Fruit fly (Drosophila melanogaster) whole organism, embryonic: ENCODE measurements around the gene CG13996.
A peak's percentile ranks its signal among the peaks of the same experiment; 100 is the strongest.

Experiments used
- Asciz ChIP-seq: fragments of 200-800 bp; sonication (Bioruptor generic); optimal IDR thresholded peaks from 2 replicates; lab custom pipeline; 2017; ENCODE audit warnings: missing biosample characterization, mild to moderate bottlenecking, missing genetic modification characterization, missing genetic modification reagents
- B-H2 ChIP-seq: fragments of 200-800 bp; sonication (Bioruptor generic); optimal IDR thresholded peaks from 2 replicates; lab custom pipeline; 2018; ENCODE audit warnings: missing biosample characterization, mild to moderate bottlenecking, missing genetic modification characterization
- BEAF-32 ChIP-seq: fragments of 200-800 bp; sonication (Bioruptor generic); optimal IDR thresholded peaks from 3 replicates; lab custom pipeline; 2017; ENCODE audit warnings: missing biosample characterization, missing genetic modification characterization, mild to moderate bottlenecking, moderate library complexity, missing genetic modification reagents
- Bdp1 ChIP-seq: fragments of 200-800 bp; sonication (Bioruptor generic); optimal IDR thresholded peaks from 3 replicates; lab custom pipeline; 2016; ENCODE audit warnings: missing biosample characterization, missing genetic modification characterization
- CG12104 ChIP-seq: fragments of 200-800 bp; sonication (Bioruptor generic); optimal IDR thresholded peaks from 3 replicates; lab custom pipeline; 2016; ENCODE audit warnings: missing biosample characterization, missing genetic modification characterization
- CG12155 ChIP-seq: fragments of 200-800 bp; sonication (Bioruptor generic); optimal IDR thresholded peaks from 3 replicates; lab custom pipeline; 2016; ENCODE audit warnings: missing biosample characterization, missing genetic modification characterization
- CG15011 ChIP-seq: fragments of 200-800 bp; sonication (Bioruptor generic); optimal IDR thresholded peaks from 3 replicates; lab custom pipeline; 2018; ENCODE audit warnings: missing biosample characterization, mild to moderate bottlenecking, missing genetic modification characterization
- CG15514 ChIP-seq: fragments of 200-800 bp; sonication (Bioruptor generic); optimal IDR thresholded peaks from 3 replicates; lab custom pipeline; 2017; ENCODE audit warnings: missing biosample characterization, missing genetic modification characterization, mild to moderate bottlenecking, moderate library complexity, missing genetic modification reagents
- CG1603 ChIP-seq: fragments of 200-800 bp; sonication (Bioruptor generic); optimal IDR thresholded peaks from 2 replicates; lab custom pipeline; 2019; ENCODE audit warnings: missing biosample characterization, mild to moderate bottlenecking, missing genetic modification characterization, moderate library complexity
- CG17568 ChIP-seq: fragments of 200-800 bp; sonication (Bioruptor generic); optimal IDR thresholded peaks from 2 replicates; lab custom pipeline; 2018; ENCODE audit warnings: missing biosample characterization, mild to moderate bottlenecking, missing genetic modification characterization, moderate library complexity
- CG18476 ChIP-seq: fragments of 200-800 bp; sonication (Bioruptor generic); optimal IDR thresholded peaks from 2 replicates; lab custom pipeline; 2016; ENCODE audit warnings: missing biosample characterization, mild to moderate bottlenecking, missing genetic modification characterization
- CG18764 ChIP-seq: fragments of 200-800 bp; sonication (Bioruptor generic); optimal IDR thresholded peaks from 3 replicates; lab custom pipeline; 2016; ENCODE audit warnings: missing biosample characterization, missing genetic modification characterization
- CG2120 ChIP-seq: fragments of 200-800 bp; sonication (Bioruptor generic); optimal IDR thresholded peaks from 3 replicates; lab custom pipeline; 2016; ENCODE audit warnings: missing biosample characterization, missing genetic modification characterization
- CG2199 ChIP-seq: fragments of 200-800 bp; sonication (Bioruptor generic); IDR thresholded peaks from 3 replicates; pipeline ENCODE4 v1.3.6; 2022; ENCODE audit warnings: missing biosample characterization, missing genetic modification characterization
- CG30020 ChIP-seq: fragments of 200-800 bp; optimal IDR thresholded peaks from 2 replicates; lab custom pipeline; 2019; ENCODE audit warnings: missing biosample characterization, mild to moderate bottlenecking, missing genetic modification characterization, moderate library complexity
- CG30403 ChIP-seq: fragments of 200-800 bp; sonication (Bioruptor generic); optimal IDR thresholded peaks from 3 replicates; lab custom pipeline; 2016; ENCODE audit warnings: missing biosample characterization, missing genetic modification characterization
- CG33557 ChIP-seq: fragments of 200-800 bp; sonication (Bioruptor generic); optimal IDR thresholded peaks from 2 replicates; lab custom pipeline; 2019; ENCODE audit warnings: missing biosample characterization, mild to moderate bottlenecking, missing genetic modification characterization, moderate library complexity
- CG43689 ChIP-seq: fragments of 200-800 bp; sonication (Bioruptor generic); IDR thresholded peaks from 2 replicates; pipeline ENCODE4 v1.3.6; 2022; ENCODE audit warnings: missing biosample characterization, missing genetic modification characterization
- CG5180 ChIP-seq: fragments of 200-800 bp; sonication (Bioruptor generic); optimal IDR thresholded peaks from 3 replicates; lab custom pipeline; 2017; ENCODE audit warnings: missing biosample characterization, missing genetic modification characterization, mild to moderate bottlenecking, moderate library complexity, missing genetic modification reagents
- CG6765 ChIP-seq: fragments of 200-800 bp; sonication (Bioruptor generic); optimal IDR thresholded peaks from 3 replicates; lab custom pipeline; 2017; ENCODE audit warnings: missing biosample characterization, mild to moderate bottlenecking, missing genetic modification characterization
- CG8290 ChIP-seq, 3 experiments: fragments of 200-800 bp; sonication (Bioruptor generic); optimal IDR thresholded peaks; 2 replicates each; lab custom pipeline; 2016 to 2019; ENCODE audit warnings: missing biosample characterization in 3 of 3, missing genetic modification characterization in 3 of 3, mild to moderate bottlenecking in 2 of 3, moderate library complexity in 1 of 3
- Dip2 ChIP-seq: fragments of 200-800 bp; sonication (Bioruptor generic); IDR thresholded peaks from 2 replicates; pipeline ENCODE4 v1.3.6; 2022; ENCODE audit warnings: missing biosample characterization, missing genetic modification characterization
- Fer3 ChIP-seq: fragments of 200-800 bp; sonication (Bioruptor generic); optimal IDR thresholded peaks from 2 replicates; lab custom pipeline; 2018; ENCODE audit warnings: missing biosample characterization, mild to moderate bottlenecking, missing genetic modification characterization, moderate library complexity
- HLHmδ ChIP-seq: fragments of 200-800 bp; sonication (Bioruptor generic); optimal IDR thresholded peaks from 2 replicates; lab custom pipeline; 2018; ENCODE audit warnings: missing biosample characterization, mild to moderate bottlenecking, missing genetic modification characterization, moderate library complexity
- Hand ChIP-seq: fragments of 200-800 bp; sonication (Bioruptor generic); optimal IDR thresholded peaks from 2 replicates; lab custom pipeline; 2017; ENCODE audit warnings: mild to moderate bottlenecking, missing biosample characterization, missing genetic modification reagents, missing genetic modification characterization
- Hr3 ChIP-seq: fragments of 200-800 bp; sonication (Bioruptor generic); optimal IDR thresholded peaks from 3 replicates; lab custom pipeline; 2016; ENCODE audit warnings: missing biosample characterization, missing genetic modification characterization
- Myb ChIP-seq: fragments of 200-800 bp; sonication (Bioruptor generic); optimal IDR thresholded peaks from 2 replicates; lab custom pipeline; 2016; ENCODE audit warnings: missing biosample characterization, missing genetic modification characterization
- NC2β ChIP-seq: fragments of 200-800 bp; sonication (Bioruptor generic); optimal IDR thresholded peaks from 2 replicates; lab custom pipeline; 2016; ENCODE audit warnings: missing biosample characterization, missing genetic modification characterization
- Nf-YC ChIP-seq: fragments of 200-800 bp; optimal IDR thresholded peaks from 3 replicates; lab custom pipeline; 2019; ENCODE audit warnings: missing biosample characterization, mild to moderate bottlenecking, missing genetic modification characterization, moderate library complexity
- NfI ChIP-seq: fragments of 200-800 bp; sonication (Bioruptor generic); optimal IDR thresholded peaks from 3 replicates; lab custom pipeline; 2018; ENCODE audit warnings: missing biosample characterization, mild to moderate bottlenecking, missing genetic modification characterization, moderate library complexity
- Rfx ChIP-seq: fragments of 200-800 bp; sonication (Bioruptor generic); IDR thresholded peaks from 2 replicates; pipeline ENCODE4 v1.3.6; 2022; ENCODE audit warnings: missing biosample characterization, missing genetic modification characterization
- Scr ChIP-seq: fragments of 200-800 bp; sonication (Bioruptor generic); IDR thresholded peaks from 2 replicates; pipeline ENCODE4 v1.3.6; 2022; ENCODE audit warnings: missing biosample characterization, missing genetic modification characterization; ENCODE audit not compliant: partially characterized antibody
- Spps ChIP-seq: fragments of 200-800 bp; sonication (Bioruptor generic); optimal IDR thresholded peaks from 2 replicates; lab custom pipeline; 2018; ENCODE audit warnings: missing biosample characterization, mild to moderate bottlenecking, missing genetic modification characterization
- Trl ChIP-seq, 3 experiments: fragments of >200 bp in 2 of 3; fragments of 200-800 bp in 1 of 3; sonication (Bioruptor generic) in 1 of 3; optimal IDR thresholded peaks; 2 replicates in 1 of 3; 3 replicates in 2 of 3; lab custom pipeline; 2016 to 2017; ENCODE audit warnings: missing biosample characterization in 1 of 3, missing genetic modification characterization in 1 of 3
- abd-A ChIP-seq: fragments of 200-800 bp; sonication (Bioruptor generic); optimal IDR thresholded peaks from 3 replicates; lab custom pipeline; 2019; ENCODE audit warnings: missing biosample characterization, mild to moderate bottlenecking, missing genetic modification characterization, moderate library complexity
- ac ChIP-seq: fragments of 200-800 bp; sonication (Bioruptor generic); optimal IDR thresholded peaks from 3 replicates; lab custom pipeline; 2017; ENCODE audit warnings: missing biosample characterization, mild to moderate bottlenecking, missing genetic modification characterization
- az2 ChIP-seq: fragments of 200-800 bp; sonication (Bioruptor generic); optimal IDR thresholded peaks from 3 replicates; lab custom pipeline; 2016; ENCODE audit warnings: missing biosample characterization, missing genetic modification characterization
- bigmax ChIP-seq: fragments of 200-800 bp; sonication (Bioruptor generic); optimal IDR thresholded peaks from 2 replicates; lab custom pipeline; 2018; ENCODE audit warnings: missing biosample characterization, mild to moderate bottlenecking, missing genetic modification characterization
- caup ChIP-seq: fragments of 200-800 bp; sonication (Bioruptor generic); optimal IDR thresholded peaks from 3 replicates; lab custom pipeline; 2017; ENCODE audit warnings: missing biosample characterization, mild to moderate bottlenecking, missing genetic modification characterization, moderate library complexity; ENCODE audit not compliant: severe bottlenecking
- fd96Cb ChIP-seq: fragments of 200-800 bp; sonication (Bioruptor generic); optimal IDR thresholded peaks from 2 replicates; lab custom pipeline; 2018; ENCODE audit warnings: missing biosample characterization, mild to moderate bottlenecking, missing genetic modification characterization, moderate library complexity
- h ChIP-seq: fragments of >200 bp; optimal IDR thresholded peaks from 2 replicates; lab custom pipeline; 2017
- pzg ChIP-seq: fragments of 200-800 bp; sonication (Bioruptor generic); optimal IDR thresholded peaks from 3 replicates; lab custom pipeline; 2018; ENCODE audit warnings: missing biosample characterization, mild to moderate bottlenecking, missing genetic modification characterization, moderate library complexity
- sc ChIP-seq, 3 experiments: fragments of >200 bp in 2 of 3; fragments of 200-800 bp in 1 of 3; sonication (Bioruptor generic) in 1 of 3; optimal IDR thresholded peaks; 2 replicates in 2 of 3; 3 replicates in 1 of 3; lab custom pipeline; 2017; ENCODE audit warnings: mild to moderate bottlenecking in 1 of 3, missing biosample characterization in 1 of 3, missing genetic modification characterization in 1 of 3, missing genetic modification reagents in 1 of 3
- scrt ChIP-seq: fragments of 200-800 bp; sonication (Bioruptor generic); optimal IDR thresholded peaks from 2 replicates; lab custom pipeline; 2018; ENCODE audit warnings: missing biosample characterization, mild to moderate bottlenecking, missing genetic modification characterization, moderate library complexity
- sima ChIP-seq: fragments of 200-800 bp; sonication (Bioruptor generic); optimal IDR thresholded peaks from 2 replicates; lab custom pipeline; 2016; ENCODE audit warnings: missing biosample characterization, missing genetic modification characterization
- unpg ChIP-seq: fragments of 200-800 bp; sonication (Bioruptor generic); optimal IDR thresholded peaks from 3 replicates; lab custom pipeline; 2018; ENCODE audit warnings: missing biosample characterization, mild to moderate bottlenecking, missing genetic modification characterization, moderate library complexity

Gene CG13996

DNA sequence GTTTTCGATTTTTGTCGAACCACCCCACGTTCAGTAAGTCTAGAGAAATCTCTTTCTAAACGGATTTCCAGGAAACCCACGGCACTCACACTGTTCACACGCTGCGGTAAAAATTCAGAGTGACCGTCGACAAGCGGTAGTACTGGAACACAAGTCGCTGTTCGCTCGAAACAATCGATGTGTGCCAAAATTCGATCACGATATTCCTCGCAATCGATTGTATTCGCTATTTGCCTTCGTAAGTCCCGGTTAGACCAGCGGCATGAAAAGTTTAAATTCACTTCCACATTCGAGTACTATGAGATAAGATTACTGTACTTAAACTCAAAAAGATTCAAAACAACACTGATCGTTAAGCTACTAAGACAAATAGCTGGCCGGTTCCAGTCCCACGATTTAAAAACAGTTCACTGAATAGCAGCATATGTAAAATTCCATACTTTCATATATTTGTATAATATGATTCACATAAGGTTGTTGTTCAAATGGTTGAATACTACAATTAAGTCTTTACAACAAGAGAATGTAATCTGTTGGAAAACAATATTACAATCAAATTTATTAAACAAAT lies 39.7 kb upstream of the CG13996 start, which contains the start of gene chic (continued):
- TF ChIP-seq CG18476 (GFP tag; lab: Kevin White, UChicago) = peak; percentile 11
- peak; percentile 6 for TF ChIP-seq CG30403
- TF ChIP-seq CG8290 (GFP tag; optimal IDR thresholded peaks at IDR 0.05; lab: Kevin White, UChicago) = no peak
- peak in 1 of 2 experiments; percentile 75 for TF ChIP-seq CG8290 (tag; optimal IDR thresholded peaks at IDR 0.05; lab: Kevin White, UChicago)
- TF ChIP-seq CG1603 (tag; lab: Kevin White, UChicago) = peak; percentile 73
- peak; percentile 18 for TF ChIP-seq Hand (GFP tag; lab: Kevin White, UChicago)
- TF ChIP-seq B-H2 (GFP tag; lab: Kevin White, UChicago) = no peak
- peak; percentile 67 for TF ChIP-seq HLHmδ
- TF ChIP-seq CG15514 (GFP tag; lab: Kevin White, UChicago) = peak; percentile 63
- TF ChIP-seq caup = no peak
- TF ChIP-seq CG30020 = peak; percentile 79
- peak; percentile 40 for TF ChIP-seq CG2120 (GFP tag; lab: Kevin White, UChicago)
- no peak for TF ChIP-seq CG2199 (GFP tag; lab: Robert Waterston, UW)
- TF ChIP-seq Hr3 (GFP tag; lab: Kevin White, UChicago) = peak; percentile 6
- peak; percentile 85 for TF ChIP-seq pzg
- no peak for TF ChIP-seq CG43689
- peak; percentile 22 for TF ChIP-seq scrt
- no peak for TF ChIP-seq Trl (optimal IDR thresholded peaks at IDR 0.05; lab: Kevin White, UChicago)
- peak; percentile 31 for TF ChIP-seq Trl (GFP tag; optimal IDR thresholded peaks at IDR 0.05; lab: Kevin White, UChicago)
- TF ChIP-seq CG6765 (GFP tag; lab: Kevin White, UChicago) = peak; percentile 20
- TF ChIP-seq BEAF-32 = peak; percentile 22

DNA sequence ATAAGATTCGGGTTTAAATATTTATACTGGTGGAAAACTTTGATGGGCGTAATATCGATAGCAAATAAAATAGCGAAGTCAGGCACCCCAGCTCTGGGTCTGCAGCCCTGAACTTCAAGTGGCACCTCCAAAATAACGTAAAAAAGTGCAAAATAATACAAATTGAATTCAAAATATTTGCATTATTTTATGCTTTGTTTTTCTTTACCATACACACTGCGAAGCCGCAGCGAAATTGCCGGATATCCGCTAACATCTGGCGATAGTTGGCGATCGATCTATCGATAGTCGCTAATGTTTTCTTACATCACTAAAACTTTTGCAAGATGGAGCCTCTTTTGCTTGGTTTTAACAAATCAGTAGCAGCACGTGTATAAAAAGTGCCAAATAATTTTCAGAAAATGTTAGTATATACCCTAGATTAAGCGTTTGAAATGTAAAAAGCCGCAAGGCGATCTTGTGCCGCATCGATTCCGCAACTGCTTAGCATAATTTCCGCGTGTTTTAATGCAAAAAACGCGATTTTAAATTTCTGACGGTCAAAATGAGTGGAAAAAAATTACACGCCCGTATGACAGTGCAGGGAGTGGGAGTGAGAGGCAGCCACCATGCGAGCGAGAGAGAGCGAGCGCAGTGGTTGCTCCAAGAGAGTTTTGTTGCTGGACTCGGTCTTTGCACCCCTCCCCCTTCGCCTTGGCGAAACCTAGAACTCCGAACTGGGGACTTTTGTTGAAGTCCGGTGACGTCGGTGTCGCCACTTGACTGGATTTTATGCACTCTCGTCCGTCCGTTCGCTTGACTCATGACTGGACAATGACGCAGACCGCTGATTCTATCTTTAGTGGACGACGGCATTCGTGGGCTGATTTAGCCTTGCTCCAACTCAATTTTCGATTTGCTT lies 39.0 kb upstream of the CG13996 start, which contains the start of gene eIF4A:
eIF4A (plus strand) TSS at position 332 of the 901 bp plus-strand sequence.
- TF ChIP-seq CG33557 (GFP tag; lab: Kevin White, UChicago) (peak; percentile 25), Bdp1 (GFP tag; lab: Kevin White, UChicago) (no peak), Spps (peak; percentile 11), CG15011 (GFP tag; lab: Kevin White, UChicago) (peak; percentile 23), sima (GFP tag; lab: Kevin White, UChicago) (no peak), az2 (GFP tag; lab: Kevin White, UChicago) (no peak), h (no peak), Myb (peak; percentile 19), CG17568 (GFP tag; lab: Kevin White, UChicago) (peak; percentile 47), bigmax (GFP tag; lab: Kevin White, UChicago) (peak; percentile 40), abd-A (tag; lab: Kevin White, UChicago) (peak; percentile 0), CG5180 (no peak), CG12155 (GFP tag; lab: Kevin White, UChicago) (no peak), unpg (GFP tag; lab: Kevin White, UChicago) (peak; percentile 27), Nf-YC (tag; lab: Kevin White, UChicago) (no peak), Dip2 (GFP tag; lab: Robert Waterston, UW) (no peak), CG12104 (peak; percentile 36), sc (optimal IDR thresholded peaks at IDR 0.05; lab: Kevin White, UChicago) (no peak), sc (GFP tag; optimal IDR thresholded peaks at IDR 0.05; lab: Kevin White, UChicago) (no peak), Fer3 (tag; lab: Kevin White, UChicago) (peak; percentile 48), Rfx (GFP tag; lab: Robert Waterston, UW) (no peak), ac (GFP tag; lab: Kevin White, UChicago) (no peak), NfI (GFP tag; lab: Kevin White, UChicago) (peak; percentile 56), Scr (no peak), NC2β (GFP tag; lab: Kevin White, UChicago) (peak; percentile 49), CG18764 (GFP tag; lab: Kevin White, UChicago) (no peak), Asciz (GFP tag; lab: Kevin White, UChicago) (peak; percentile 23), fd96Cb (no peak), CG18476 (GFP tag; lab: Kevin White, UChicago) (no peak)
